Worm (Caenorhabditis elegans) whole organism, dauer: Measurements from ENCODE around the gene aqp-4.
A peak's percentile ranks its signal among the peaks of the same experiment; 100 is the strongest.

Experiments used
- unc-62 ChIP-seq: sonication (generic microtip); optimal IDR thresholded peaks from 2 replicates; lab custom pipeline; 2017; ENCODE audit warnings: missing biosample characterization, missing genetic modification reagents, missing genetic modification characterization

The aqp-4 gene

DNA sequence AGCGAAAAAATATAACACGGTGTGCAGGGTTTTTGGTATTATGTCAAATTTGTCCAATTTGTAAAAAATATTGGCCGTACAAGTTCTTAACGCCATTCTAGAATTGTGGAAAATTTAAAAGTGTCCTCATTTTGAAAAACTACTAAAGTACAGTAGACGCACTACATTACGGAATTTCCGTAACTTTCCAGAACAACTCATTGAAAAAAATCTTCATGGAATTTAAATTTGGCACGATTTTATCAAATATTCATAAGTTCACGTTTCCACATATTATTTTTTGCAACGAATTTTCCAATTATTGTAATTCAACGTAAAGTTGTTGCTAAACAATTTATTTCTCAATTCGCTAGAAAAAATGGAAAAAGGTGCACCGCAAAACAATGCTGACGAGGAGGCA lies 22.4 kb upstream of the aqp-4 start, which contains the start of gene F40F9.3:
Gene F40F9.3 (plus strand): TSS at position 301 of the 400 bp plus-strand sequence.
- TF ChIP-seq unc-62 (GFP tag; lab: Kevin White, UChicago) = no peak

DNA sequence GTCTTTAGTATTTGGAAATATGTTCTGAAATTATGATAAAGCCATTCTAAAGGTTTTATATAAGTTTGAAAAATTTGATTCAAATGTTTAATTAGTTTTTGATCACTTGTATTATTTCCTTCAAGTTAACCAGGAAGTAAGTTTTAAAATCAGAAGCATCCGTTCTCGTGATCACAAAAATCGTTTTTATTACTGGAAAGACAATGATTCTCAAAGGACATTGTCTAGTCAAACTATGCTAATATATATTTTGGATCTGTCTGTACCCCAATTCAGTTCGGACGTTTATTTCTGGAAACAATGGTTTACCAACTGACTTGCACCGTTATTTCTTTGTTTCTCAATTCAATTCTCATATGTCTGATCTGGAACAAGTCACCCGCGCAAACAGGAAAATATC lies 21.0 kb upstream of the aqp-4 start, which contains the start of gene str-188:
Gene str-188 (plus strand): TSS at position 301 of the 400 bp plus-strand sequence.
- TF ChIP-seq unc-62 (GFP tag; lab: Kevin White, UChicago) = no peak

DNA sequence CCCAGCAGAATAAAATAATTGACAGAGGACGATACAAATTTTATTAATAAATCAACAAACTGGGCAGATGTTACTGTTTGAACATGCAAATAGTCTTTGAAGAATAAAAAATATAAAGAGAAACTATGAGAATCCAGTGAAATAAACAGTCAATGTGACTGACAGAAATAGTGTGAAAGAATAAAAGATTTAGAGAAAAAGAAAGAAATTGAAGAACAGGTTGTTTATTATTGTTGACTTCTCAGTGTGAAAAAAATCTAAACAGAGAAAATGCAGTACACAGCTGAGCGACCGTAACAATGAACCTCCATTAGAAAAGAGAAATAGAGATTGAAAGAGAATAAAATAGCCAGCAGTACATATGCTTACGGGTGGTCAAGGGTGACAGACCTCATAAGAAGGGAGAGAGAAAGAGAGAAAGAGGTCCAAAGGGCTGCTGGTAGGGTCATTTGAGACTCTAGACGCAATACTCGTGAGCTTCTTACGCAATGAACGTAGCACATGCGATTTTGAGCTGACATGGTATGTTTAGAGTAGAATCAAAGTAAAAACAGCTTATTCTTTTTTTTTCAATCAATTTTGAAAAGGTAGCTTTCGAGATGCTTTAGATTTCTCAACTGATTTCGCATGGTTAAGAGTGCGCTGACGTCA lies 13.2 kb upstream of the aqp-4 start, which contains the start of gene slcr-46.3:
Gene slcr-46.3 (minus strand): TSS at position 86 of the 651 bp plus-strand sequence.
- TF ChIP-seq unc-62 (GFP tag; lab: Kevin White, UChicago) = no peak

DNA sequence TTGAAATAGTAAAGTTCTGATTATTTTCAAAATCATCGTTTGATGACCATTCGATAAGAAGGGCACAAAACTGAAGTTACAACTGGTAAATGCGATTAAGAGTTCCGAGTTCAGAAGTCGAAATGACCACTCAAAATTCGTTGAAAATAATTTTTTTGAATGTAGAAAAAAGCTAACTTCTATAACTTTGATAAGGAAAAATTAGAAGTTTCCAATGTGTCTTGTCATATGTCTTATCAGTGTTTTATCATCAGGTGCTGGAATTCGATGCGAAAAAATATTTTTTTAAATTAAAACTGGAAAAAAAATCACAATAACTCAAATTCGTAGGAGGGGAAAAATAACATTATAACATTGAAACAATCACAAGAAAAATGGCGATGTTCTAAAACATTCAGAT lies 11.6 kb upstream of the aqp-4 start:
- TF ChIP-seq unc-62 (GFP tag; lab: Kevin White, UChicago) = no peak

ce11 chrV:9729462-9730162 lies 7.7 kb upstream of the aqp-4 start, which contains the start of the genes aagr-3 and drap-1:
Gene aagr-3 (minus strand): TSS chrV:9729512.
Gene drap-1 (plus strand): TSS chrV:9730106.
- TF ChIP-seq unc-62 (GFP tag; lab: Kevin White, UChicago) = no peak

ce11 chrV:9730743-9731706 lies 6.3 kb upstream of the aqp-4 start:
- peak; percentile 28 for TF ChIP-seq unc-62 (GFP tag; lab: Kevin White, UChicago)

- no peak for TF ChIP-seq unc-62 (GFP tag; lab: Kevin White, UChicago)
These were observed 5.5 kb upstream of the aqp-4 start for ce11 chrV:9731852-9732251.

DNA sequence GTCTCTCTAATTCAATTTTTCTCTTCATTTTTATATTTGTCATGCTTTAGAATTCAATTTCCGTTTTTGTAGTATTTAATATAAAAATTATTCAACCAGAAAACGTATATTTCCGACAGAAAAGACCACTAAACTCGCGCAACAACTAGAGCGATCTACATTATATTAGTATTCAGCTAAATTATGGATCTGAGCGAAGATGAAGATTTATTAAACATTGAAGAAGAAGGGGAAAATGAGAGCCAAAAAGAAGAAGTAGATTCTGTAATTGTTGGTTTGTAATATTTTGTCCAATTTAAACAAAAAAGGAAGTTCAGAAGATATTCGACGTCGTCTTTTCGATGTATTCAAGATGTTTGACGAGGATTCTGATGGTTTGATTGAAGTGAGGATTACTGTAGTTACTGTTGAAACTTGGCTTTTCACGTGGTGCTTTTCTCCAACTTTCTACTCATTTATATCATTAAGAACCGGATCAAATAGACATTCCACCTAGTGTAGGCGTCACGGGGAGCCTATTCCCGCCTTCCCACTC lies 3.4 kb upstream of the aqp-4 start, which contains the start of gene cal-7:
Gene cal-7 (plus strand): TSS at position 184 of the 535 bp plus-strand sequence.
- TF ChIP-seq unc-62 (GFP tag; lab: Kevin White, UChicago) = no peak

DNA sequence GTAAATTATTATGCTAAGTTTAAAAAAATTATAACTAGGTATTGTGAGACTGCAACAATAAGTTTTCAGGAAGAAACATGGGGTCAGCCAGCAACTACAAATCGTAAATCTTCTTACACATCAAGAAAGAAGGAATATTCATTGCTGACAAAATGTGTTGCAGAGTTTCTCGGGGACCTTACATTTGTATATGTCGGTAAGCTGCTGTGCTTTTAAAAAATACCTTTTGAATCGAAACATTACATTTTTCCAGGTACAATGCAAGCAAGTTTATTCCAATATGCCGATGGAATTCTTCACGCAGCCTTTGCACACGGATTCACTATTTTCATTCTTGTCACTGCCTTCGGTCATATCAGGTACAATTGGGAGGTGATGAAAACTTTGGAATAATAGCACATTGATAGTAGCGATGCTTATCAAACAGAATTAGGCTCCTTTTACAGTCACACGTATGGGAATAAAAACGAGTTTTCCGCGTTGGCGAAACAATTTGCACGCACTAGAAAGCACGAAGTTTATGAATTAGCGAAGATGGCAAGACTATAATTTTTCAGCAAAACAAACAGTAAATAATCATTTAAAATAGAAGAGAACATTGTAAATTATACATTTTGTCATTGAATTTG lies 835 bp downstream of the aqp-4 start:
- TF ChIP-seq unc-62 (GFP tag; lab: Kevin White, UChicago) = no peak

ce11 chrV:9739402-9739801 lies 2.0 kb downstream of the aqp-4 start, which contains the start of gene marc-1:
Gene marc-1 (plus strand): TSS chrV:9739702.
- no peak for TF ChIP-seq unc-62 (GFP tag; lab: Kevin White, UChicago)

DNA sequence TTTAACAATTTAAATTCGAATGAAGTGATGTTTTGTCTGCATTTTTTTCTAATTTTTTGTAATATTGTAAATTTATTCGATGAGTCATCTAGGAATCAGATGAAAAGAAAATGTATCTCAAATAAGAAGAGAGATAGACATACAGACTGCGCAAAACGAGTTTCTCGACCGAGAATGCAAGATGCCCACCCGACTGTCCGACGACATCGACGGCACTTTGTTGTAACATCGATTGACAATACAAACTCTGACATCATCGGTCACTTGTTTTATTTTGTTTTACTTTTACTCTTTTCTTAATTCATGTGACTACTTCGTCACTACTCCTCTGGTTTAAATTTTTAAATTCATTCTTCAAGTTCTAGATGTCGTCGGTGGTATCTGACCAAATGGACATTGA lies 3.5 kb downstream of the aqp-4 start, which contains the start of gene sta-2:
Gene sta-2 (plus strand): TSS at position 349 of the 400 bp plus-strand sequence.
- no peak for TF ChIP-seq unc-62 (GFP tag; lab: Kevin White, UChicago)

ce11 chrV:9744934-9745333 lies 7.6 kb downstream of the aqp-4 start, which contains the start of gene F58E6.13:
Gene F58E6.13 (plus strand): TSS chrV:9745234.
- TF ChIP-seq unc-62 (GFP tag; lab: Kevin White, UChicago) = no peak

DNA sequence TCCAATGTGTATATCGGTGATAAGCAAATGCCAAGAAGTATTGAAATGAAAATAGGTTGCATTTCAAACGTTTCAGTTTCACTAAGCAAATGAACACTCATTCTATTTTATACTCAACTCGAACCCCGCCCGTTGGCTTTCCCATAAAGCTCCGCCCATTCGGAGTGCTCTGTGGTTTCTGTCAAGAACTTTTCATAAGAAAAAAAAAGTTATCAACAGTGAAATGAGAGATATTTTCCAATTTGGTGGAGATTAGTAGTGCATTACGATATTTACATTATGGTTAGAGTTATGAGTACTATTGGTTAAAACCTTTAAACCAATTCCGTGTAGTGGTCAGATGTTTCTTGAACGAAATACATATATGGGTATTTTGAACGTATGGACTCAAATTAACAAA lies 13.0 kb downstream of the aqp-4 start, which contains the start of gene F58E6.4:
Gene F58E6.4 (minus strand): TSS at position 101 of the 400 bp plus-strand sequence.
- no peak for TF ChIP-seq unc-62 (GFP tag; lab: Kevin White, UChicago)

ce11 chrV:9752918-9753317 lies 15.6 kb downstream of the aqp-4 start, which contains the start of gene F58E6.6:
Gene F58E6.6 (minus strand): TSS chrV:9753018.
- no peak for TF ChIP-seq unc-62 (GFP tag; lab: Kevin White, UChicago)
